Fruit fly (Drosophila melanogaster) whole organism, embryonic: ENCODE data around the gene nAChRalpha1.

ENCODE experiments used
- Atf6 ChIP-seq: fragments of 200-800 bp; sonication (Bioruptor generic); IDR thresholded peaks from 2 replicates; pipeline ENCODE4 v1.3.6; 2022; ENCODE audit warnings: missing biosample characterization, missing genetic modification characterization
- BEAF-32 ChIP-seq: fragments of 200-800 bp; sonication (Bioruptor generic); optimal IDR thresholded peaks from 3 replicates; lab custom pipeline; 2017; ENCODE audit warnings: missing biosample characterization, missing genetic modification characterization, mild to moderate bottlenecking, moderate library complexity, missing genetic modification reagents
- Bdp1 ChIP-seq: fragments of 200-800 bp; sonication (Bioruptor generic); optimal IDR thresholded peaks from 3 replicates; lab custom pipeline; 2016; ENCODE audit warnings: missing biosample characterization, missing genetic modification characterization
- CG10462 ChIP-seq: fragments of 200-800 bp; sonication (Bioruptor generic); optimal IDR thresholded peaks from 2 replicates; lab custom pipeline; 2016; ENCODE audit warnings: missing biosample characterization, missing genetic modification characterization
- CG12155 ChIP-seq: fragments of 200-800 bp; sonication (Bioruptor generic); optimal IDR thresholded peaks from 3 replicates; lab custom pipeline; 2016; ENCODE audit warnings: missing biosample characterization, missing genetic modification characterization
- CG12769 ChIP-seq: fragments of 200-800 bp; sonication (Bioruptor generic); optimal IDR thresholded peaks from 2 replicates; lab custom pipeline; 2019; ENCODE audit warnings: missing biosample characterization, mild to moderate bottlenecking, missing genetic modification characterization, moderate library complexity
- CG1529 ChIP-seq: fragments of 200-800 bp; sonication (Bioruptor generic); optimal IDR thresholded peaks from 3 replicates; lab custom pipeline; 2018; ENCODE audit warnings: missing biosample characterization, missing genetic modification characterization
- CG15514 ChIP-seq: fragments of 200-800 bp; sonication (Bioruptor generic); optimal IDR thresholded peaks from 3 replicates; lab custom pipeline; 2017; ENCODE audit warnings: missing biosample characterization, missing genetic modification characterization, mild to moderate bottlenecking, moderate library complexity, missing genetic modification reagents
- CG30020 ChIP-seq: fragments of 200-800 bp; optimal IDR thresholded peaks from 2 replicates; lab custom pipeline; 2019; ENCODE audit warnings: missing biosample characterization, mild to moderate bottlenecking, missing genetic modification characterization, moderate library complexity
- CG30403 ChIP-seq: fragments of 200-800 bp; sonication (Bioruptor generic); optimal IDR thresholded peaks from 3 replicates; lab custom pipeline; 2016; ENCODE audit warnings: missing biosample characterization, missing genetic modification characterization
- CG34376 ChIP-seq: fragments of 200-800 bp; sonication (Bioruptor generic); optimal IDR thresholded peaks from 2 replicates; lab custom pipeline; 2018; ENCODE audit warnings: missing biosample characterization, mild to moderate bottlenecking, missing genetic modification characterization
- CG3847 ChIP-seq: fragments of 200-800 bp; sonication (Bioruptor generic); IDR thresholded peaks from 2 replicates; pipeline ENCODE4 v1.3.6; 2022; ENCODE audit warnings: missing biosample characterization, missing genetic modification characterization
- CG4360 ChIP-seq: fragments of 200-800 bp; sonication (Bioruptor generic); IDR thresholded peaks from 2 replicates; pipeline ENCODE4 v1.3.6; 2022; ENCODE audit warnings: missing biosample characterization, missing genetic modification characterization
- CG4424 ChIP-seq: fragments of 200-800 bp; sonication (Bioruptor generic); optimal IDR thresholded peaks from 3 replicates; lab custom pipeline; 2016; ENCODE audit warnings: missing biosample characterization, missing genetic modification characterization
- CG4820 ChIP-seq: fragments of 200-800 bp; sonication (Bioruptor generic); optimal IDR thresholded peaks from 3 replicates; lab custom pipeline; 2016; ENCODE audit warnings: missing biosample characterization, missing genetic modification characterization
- CG7556 ChIP-seq: fragments of 200-800 bp; sonication (Bioruptor generic); optimal IDR thresholded peaks from 2 replicates; lab custom pipeline; 2017; ENCODE audit warnings: missing biosample characterization, mild to moderate bottlenecking, missing genetic modification characterization
- CG9609 ChIP-seq: fragments of 200-800 bp; sonication (Bioruptor generic); optimal IDR thresholded peaks from 3 replicates; lab custom pipeline; 2016; ENCODE audit warnings: missing biosample characterization, missing genetic modification characterization
- CG9797 ChIP-seq: fragments of 200-800 bp; sonication (Bioruptor generic); optimal IDR thresholded peaks from 3 replicates; lab custom pipeline; 2018; ENCODE audit warnings: missing biosample characterization, mild to moderate bottlenecking, missing genetic modification characterization
- Camta ChIP-seq: fragments of 200-800 bp; sonication (Bioruptor generic); optimal IDR thresholded peaks from 2 replicates; lab custom pipeline; 2016; ENCODE audit warnings: missing biosample characterization, missing genetic modification characterization
- CoRest ChIP-seq: fragments of 200-800 bp; sonication (Bioruptor generic); optimal IDR thresholded peaks from 3 replicates; lab custom pipeline; 2018; ENCODE audit warnings: missing biosample characterization, mild to moderate bottlenecking, missing genetic modification characterization, moderate library complexity
- Dll ChIP-seq: fragments of 200-800 bp; sonication (Bioruptor generic); IDR thresholded peaks from 4 replicates; pipeline ENCODE4 v1.3.6; 2022; ENCODE audit warnings: missing biosample characterization, missing genetic modification characterization; ENCODE audit not compliant: partially characterized antibody
- ERR ChIP-seq: fragments of 200-800 bp; sonication (Bioruptor generic); optimal IDR thresholded peaks from 2 replicates; lab custom pipeline; 2016; ENCODE audit warnings: missing biosample characterization, missing genetic modification characterization
- Eip74EF ChIP-seq, 2 experiments: fragments of 200-800 bp in 1 of 2; fragments of >200 bp in 1 of 2; sonication (Bioruptor generic) in 1 of 2; optimal IDR thresholded peaks; 2 replicates each; lab custom pipeline; 2017 to 2019; ENCODE audit warnings: missing biosample characterization in 2 of 2, missing genetic modification characterization in 2 of 2, mild to moderate bottlenecking in 1 of 2, moderate library complexity in 1 of 2
- Ets97D ChIP-seq: fragments of 200-800 bp; sonication (Bioruptor generic); optimal IDR thresholded peaks from 3 replicates; lab custom pipeline; 2016; ENCODE audit warnings: missing biosample characterization, missing genetic modification characterization
- H2.0 ChIP-seq: fragments of 200-800 bp; sonication (Bioruptor generic); IDR thresholded peaks from 2 replicates; pipeline ENCODE4 v1.3.6; 2022; ENCODE audit warnings: missing biosample characterization, missing genetic modification characterization
- HLH54F ChIP-seq: fragments of 200-800 bp; sonication (Bioruptor generic); optimal IDR thresholded peaks from 3 replicates; lab custom pipeline; 2016; ENCODE audit warnings: missing biosample characterization, missing genetic modification characterization
- Hey ChIP-seq: fragments of 200-800 bp; sonication (Bioruptor generic); optimal IDR thresholded peaks from 3 replicates; lab custom pipeline; 2018; ENCODE audit warnings: missing biosample characterization, mild to moderate bottlenecking, missing genetic modification characterization
- MESR4 ChIP-seq: fragments of 200-800 bp; sonication (Bioruptor generic); optimal IDR thresholded peaks from 2 replicates; lab custom pipeline; 2018; ENCODE audit warnings: missing biosample characterization, mild to moderate bottlenecking, missing genetic modification characterization, moderate library complexity
- Ptx1 ChIP-seq: fragments of 200-800 bp; sonication (Bioruptor generic); IDR thresholded peaks from 2 replicates; pipeline ENCODE4 v1.3.6; 2022; ENCODE audit warnings: missing biosample characterization, missing genetic modification characterization
- Rx ChIP-seq: fragments of 200-800 bp; sonication (Bioruptor generic); IDR thresholded peaks from 2 replicates; pipeline ENCODE4 v1.3.6; 2022; ENCODE audit warnings: missing biosample characterization, missing genetic modification characterization
- Sin3A ChIP-seq: fragments of >200 bp; optimal IDR thresholded peaks from 2 replicates; lab custom pipeline; 2018
- Six4 ChIP-seq: fragments of 200-800 bp; sonication (Bioruptor generic); optimal IDR thresholded peaks from 2 replicates; lab custom pipeline; 2016; ENCODE audit warnings: missing biosample characterization, missing genetic modification characterization
- bcd ChIP-seq: fragments of 200-800 bp; sonication (Bioruptor generic); optimal IDR thresholded peaks from 2 replicates; lab custom pipeline; 2017; ENCODE audit warnings: missing biosample characterization, mild to moderate bottlenecking, missing genetic modification characterization
- cato ChIP-seq: fragments of 200-800 bp; sonication (Bioruptor generic); optimal IDR thresholded peaks from 2 replicates; lab custom pipeline; 2016; ENCODE audit warnings: missing biosample characterization, missing genetic modification characterization, borderline replicate concordance
- chif ChIP-seq, 2 experiments: fragments of 200-800 bp; sonication (Bioruptor generic); optimal IDR thresholded peaks; 3 replicates each; lab custom pipeline; 2016; ENCODE audit warnings: missing biosample characterization in 2 of 2, missing genetic modification characterization in 2 of 2
- dan ChIP-seq: fragments of 200-800 bp; sonication (Bioruptor generic); IDR thresholded peaks from 2 replicates; pipeline ENCODE4 v1.3.6; 2022; ENCODE audit warnings: missing biosample characterization, missing genetic modification characterization
- disco-r ChIP-seq: fragments of 200-800 bp; sonication (Bioruptor generic); optimal IDR thresholded peaks from 2 replicates; lab custom pipeline; 2016; ENCODE audit warnings: missing biosample characterization, missing genetic modification characterization
- jing ChIP-seq: fragments of 200-800 bp; sonication (Bioruptor generic); optimal IDR thresholded peaks from 2 replicates; lab custom pipeline; 2018; ENCODE audit warnings: missing biosample characterization, mild to moderate bottlenecking, missing genetic modification characterization
- lmd ChIP-seq: fragments of 200-800 bp; sonication (Bioruptor generic); IDR thresholded peaks from 2 replicates; pipeline ENCODE4 v1.3.6; 2022; ENCODE audit warnings: missing biosample characterization, missing genetic modification characterization
- nerfin-1 ChIP-seq: fragments of 200-800 bp; sonication (Bioruptor generic); optimal IDR thresholded peaks from 3 replicates; lab custom pipeline; 2019; ENCODE audit warnings: missing biosample characterization, mild to moderate bottlenecking, missing genetic modification characterization, moderate library complexity
- odd ChIP-seq: fragments of 200-800 bp; sonication (Bioruptor generic); optimal IDR thresholded peaks from 2 replicates; lab custom pipeline; 2017; ENCODE audit warnings: missing biosample characterization, mild to moderate bottlenecking, missing genetic modification characterization
- p53 ChIP-seq: fragments of 200-800 bp; sonication (Bioruptor generic); optimal IDR thresholded peaks from 2 replicates; lab custom pipeline; 2016; ENCODE audit warnings: missing biosample characterization, missing genetic modification characterization
- phol ChIP-seq: fragments of 200-800 bp; sonication (Bioruptor generic); optimal IDR thresholded peaks from 3 replicates; lab custom pipeline; 2018; ENCODE audit warnings: missing biosample characterization, mild to moderate bottlenecking, missing genetic modification characterization, moderate library complexity
- pita ChIP-seq: fragments of 200-800 bp; sonication (Bioruptor generic); optimal IDR thresholded peaks from 2 replicates; lab custom pipeline; 2017; ENCODE audit warnings: missing biosample characterization, mild to moderate bottlenecking, missing genetic modification characterization
- sens ChIP-seq: fragments of 200-800 bp; sonication (Bioruptor generic); peaks from one replicate; lab custom pipeline; 2016; ENCODE audit warnings: missing biosample characterization, missing genetic modification characterization
- ssp ChIP-seq: fragments of 200-800 bp; sonication (Bioruptor generic); IDR thresholded peaks from 2 replicates; pipeline ENCODE4 v1.3.6; 2022; ENCODE audit warnings: missing biosample characterization, missing genetic modification characterization
- trem ChIP-seq: fragments of 200-800 bp; optimal IDR thresholded peaks from 3 replicates; lab custom pipeline; 2019; ENCODE audit warnings: missing biosample characterization, mild to moderate bottlenecking, missing genetic modification characterization, moderate library complexity
- wor ChIP-seq: fragments of 200-800 bp; sonication (Bioruptor generic); IDR thresholded peaks from 2 replicates; pipeline ENCODE4 v1.3.6; 2022; ENCODE audit warnings: missing biosample characterization, missing genetic modification characterization
- yki ChIP-seq: fragments of >200 bp; optimal IDR thresholded peaks from 3 replicates; lab custom pipeline; 2018
- zen ChIP-seq: fragments of 200-800 bp; sonication (Bioruptor generic); optimal IDR thresholded peaks from 3 replicates; lab custom pipeline; 2018; ENCODE audit warnings: missing biosample characterization, mild to moderate bottlenecking, missing genetic modification characterization, moderate library complexity

The nAChRalpha1 gene

dm6 chr3R:24348420-24349190 is 108.4 kb downstream of the nAChRalpha1 start, which contains the start of the genes CG5746 and CG6454 (continued):
- peak; percentile 99 for TF ChIP-seq MESR4 (GFP tag; lab: Kevin White, UChicago)
- no peak for TF ChIP-seq dan (GFP tag; lab: Robert Waterston, UW)
- TF ChIP-seq nerfin-1 (tag; lab: Kevin White, UChicago): no peak
- TF ChIP-seq CG4360: peak; percentile 79
- TF ChIP-seq Sin3A: peak; percentile 68
- TF ChIP-seq wor: no peak; the same call in 1 of the 2 replicates
- no peak for TF ChIP-seq p53
- no peak for TF ChIP-seq ssp (GFP tag; lab: Robert Waterston, UW)
- TF ChIP-seq Six4 (GFP tag; lab: Kevin White, UChicago): peak; percentile 33
- TF ChIP-seq odd (GFP tag; lab: Kevin White, UChicago): no peak
- no peak for TF ChIP-seq pita (GFP tag; lab: Kevin White, UChicago)
- peak; percentile 64 for TF ChIP-seq CG12155 (GFP tag; lab: Kevin White, UChicago)
- peak; percentile 6 for TF ChIP-seq jing (GFP tag; lab: Kevin White, UChicago)
- TF ChIP-seq zen (tag; lab: Kevin White, UChicago): peak; percentile 25
- peak; percentile 18 for TF ChIP-seq Camta (GFP tag; lab: Kevin White, UChicago)
- peak; percentile 69 for TF ChIP-seq CG30020 (tag; lab: Kevin White, UChicago)
- TF ChIP-seq Rx (GFP tag; lab: Robert Waterston, UW): peak; percentile 31; the same call in 1 of the 2 replicates
- TF ChIP-seq CG1529 (GFP tag; lab: Kevin White, UChicago): no peak
- TF ChIP-seq Hey: no peak
- TF ChIP-seq CG4820 (GFP tag; lab: Kevin White, UChicago): peak; percentile 55
- TF ChIP-seq Eip74EF (GFP tag; optimal IDR thresholded peaks at IDR 0.05; lab: Kevin White, UChicago): no peak
- peak; percentile 61 for TF ChIP-seq CG9797 (GFP tag; lab: Kevin White, UChicago)
- peak; percentile 5 for TF ChIP-seq Bdp1 (GFP tag; lab: Kevin White, UChicago)
- no peak for TF ChIP-seq ERR
- TF ChIP-seq CG10462 (GFP tag; lab: Kevin White, UChicago): no peak
- TF ChIP-seq sens (GFP tag; lab: Kevin White, UChicago): peak; percentile 94
- peak; percentile 44 for TF ChIP-seq BEAF-32 (GFP tag; lab: Kevin White, UChicago)
- TF ChIP-seq yki (lab: Kevin White, UChicago): no peak
- peak; percentile 73 for TF ChIP-seq CG9609 (GFP tag; lab: Kevin White, UChicago)
- peak in 1 of 2 experiments; percentile 47 for TF ChIP-seq chif (GFP tag; optimal IDR thresholded peaks at IDR 0.05; lab: Kevin White, UChicago)
- no peak for TF ChIP-seq CG4424 (GFP tag; lab: Kevin White, UChicago)
- TF ChIP-seq H2.0: 0 out of 2 replicates have a peak, but pooled peaks have one; percentile 43
- TF ChIP-seq CG12769: no peak
- peak; percentile 78 for TF ChIP-seq CG30403
- TF ChIP-seq HLH54F (GFP tag; lab: Kevin White, UChicago): peak; percentile 72
- TF ChIP-seq lmd: peak; percentile 39; the same call in 1 of the 2 replicates
- peak; percentile 68 for TF ChIP-seq Ets97D
- TF ChIP-seq CoRest (tag; lab: Kevin White, UChicago): peak; percentile 79
- no peak for TF ChIP-seq bcd
- TF ChIP-seq trem (tag; lab: Kevin White, UChicago): peak; percentile 99
- TF ChIP-seq disco-r (GFP tag; lab: Kevin White, UChicago): no peak
- TF ChIP-seq CG3847 (GFP tag; lab: Robert Waterston, UW): 0 out of 2 replicates have a peak, but pooled peaks have one; percentile 33
- TF ChIP-seq Atf6 (GFP tag; lab: Robert Waterston, UW): no peak
- TF ChIP-seq Ptx1 (GFP tag; lab: Robert Waterston, UW): peak; percentile 61
- peak; percentile 33 for TF ChIP-seq CG15514 (GFP tag; lab: Kevin White, UChicago)
- TF ChIP-seq CG7556 (GFP tag; lab: Kevin White, UChicago): no peak
- TF ChIP-seq cato (GFP tag; lab: Kevin White, UChicago): peak; percentile 19
- TF ChIP-seq phol: peak; percentile 99
- 0 out of 4 replicates have a peak, but pooled peaks have one; percentile 19 for TF ChIP-seq Dll (GFP tag; lab: Robert Waterston, UW)
- TF ChIP-seq CG34376 (GFP tag; lab: Kevin White, UChicago): no peak
